Fruit fly (Drosophila melanogaster) whole organism, adult: ENCODE measurements around the gene CG8564.

ENCODE experiments used
- CG11617 ChIP-seq: fragments of 200-800 bp; sonication (Bioruptor generic); optimal IDR thresholded peaks from 2 replicates; lab custom pipeline; 2017; ENCODE audit warnings: mild to moderate bottlenecking, missing biosample characterization, missing genetic modification reagents, missing genetic modification characterization
- CG12768 ChIP-seq: fragments of 200-800 bp; sonication (Bioruptor generic); optimal IDR thresholded peaks from 2 replicates; lab custom pipeline; 2017; ENCODE audit warnings: missing biosample characterization, missing genetic modification characterization, mild to moderate bottlenecking, moderate library complexity, missing genetic modification reagents
- CG14711 ChIP-seq: fragments of 200-800 bp; sonication (Bioruptor generic); optimal IDR thresholded peaks from 2 replicates; lab custom pipeline; 2018; ENCODE audit warnings: missing biosample characterization, mild to moderate bottlenecking, missing genetic modification characterization, moderate library complexity
- CG1620 ChIP-seq: fragments of 200-800 bp; sonication (Bioruptor generic); optimal IDR thresholded peaks from 2 replicates; lab custom pipeline; 2016; ENCODE audit warnings: missing biosample characterization, missing genetic modification characterization
- CG33017 ChIP-seq: fragments of 200-800 bp; sonication (Bioruptor generic); optimal IDR thresholded peaks from 2 replicates; lab custom pipeline; 2018; ENCODE audit warnings: missing biosample characterization, mild to moderate bottlenecking, missing genetic modification characterization, moderate library complexity
- CG5204 ChIP-seq: fragments of 200-800 bp; sonication (Bioruptor generic); optimal IDR thresholded peaks from 2 replicates; lab custom pipeline; 2016; ENCODE audit warnings: missing biosample characterization, missing genetic modification characterization
- CG7045 ChIP-seq: fragments of 200-800 bp; sonication (Bioruptor generic); optimal IDR thresholded peaks from 2 replicates; lab custom pipeline; 2017; ENCODE audit warnings: missing biosample characterization, mild to moderate bottlenecking, missing genetic modification characterization
- CG7101 ChIP-seq: fragments of 200-800 bp; sonication (Bioruptor generic); optimal IDR thresholded peaks from 2 replicates; lab custom pipeline; 2018; ENCODE audit warnings: missing biosample characterization, mild to moderate bottlenecking, missing genetic modification characterization, moderate library complexity
- Clk ChIP-seq: fragments of 200-800 bp; sonication (Bioruptor generic); optimal IDR thresholded peaks from 2 replicates; lab custom pipeline; 2017; ENCODE audit warnings: missing biosample characterization, missing genetic modification characterization
- Crg-1 ChIP-seq: fragments of 200-800 bp; sonication (Bioruptor generic); optimal IDR thresholded peaks from 2 replicates; lab custom pipeline; 2016; ENCODE audit warnings: missing biosample characterization, missing genetic modification characterization
- Hr96 ChIP-seq: fragments of 200-800 bp; sonication (Bioruptor generic); optimal IDR thresholded peaks from 2 replicates; lab custom pipeline; 2016; ENCODE audit warnings: missing biosample characterization, missing genetic modification characterization
- Mnt ChIP-seq: fragments of 200-800 bp; sonication (Bioruptor generic); optimal IDR thresholded peaks from 2 replicates; lab custom pipeline; 2016; ENCODE audit warnings: missing biosample characterization, mild to moderate bottlenecking, missing genetic modification characterization
- bab1 ChIP-seq: fragments of 200-800 bp; sonication (Bioruptor generic); optimal IDR thresholded peaks from 3 replicates; lab custom pipeline; 2019; ENCODE audit warnings: missing biosample characterization, mild to moderate bottlenecking, missing genetic modification characterization, moderate library complexity
- cic ChIP-seq: fragments of 200-800 bp; sonication (Bioruptor generic); optimal IDR thresholded peaks from 2 replicates; lab custom pipeline; 2017; ENCODE audit warnings: missing biosample characterization, mild to moderate bottlenecking, missing genetic modification characterization, moderate library complexity
- cnc ChIP-seq, 2 experiments: fragments of >200 bp; optimal IDR thresholded peaks; 2 replicates each; lab custom pipeline; 2017
- kay ChIP-seq: fragments of 200-800 bp; sonication (Bioruptor generic); peaks from one replicate; lab custom pipeline; 2016; ENCODE audit warnings: missing biosample characterization, missing genetic modification characterization, borderline replicate concordance
- ovo ChIP-seq: fragments of 200-800 bp; sonication (Bioruptor generic); optimal IDR thresholded peaks from 2 replicates; lab custom pipeline; 2016; ENCODE audit warnings: missing biosample characterization, missing genetic modification characterization
- pad ChIP-seq: fragments of 200-800 bp; sonication (Bioruptor generic); optimal IDR thresholded peaks from 3 replicates; lab custom pipeline; 2017; ENCODE audit warnings: missing biosample characterization, missing genetic modification characterization, mild to moderate bottlenecking, moderate library complexity, missing genetic modification reagents
- tj ChIP-seq: fragments of 200-800 bp; sonication (Bioruptor generic); optimal IDR thresholded peaks from 3 replicates; lab custom pipeline; 2017; ENCODE audit warnings: missing biosample characterization, mild to moderate bottlenecking, missing genetic modification characterization, moderate library complexity
- toe ChIP-seq: fragments of 200-800 bp; sonication (Bioruptor generic); optimal IDR thresholded peaks from 2 replicates; lab custom pipeline; 2016; ENCODE audit warnings: missing biosample characterization, missing genetic modification characterization

CG8564 gene

DNA sequence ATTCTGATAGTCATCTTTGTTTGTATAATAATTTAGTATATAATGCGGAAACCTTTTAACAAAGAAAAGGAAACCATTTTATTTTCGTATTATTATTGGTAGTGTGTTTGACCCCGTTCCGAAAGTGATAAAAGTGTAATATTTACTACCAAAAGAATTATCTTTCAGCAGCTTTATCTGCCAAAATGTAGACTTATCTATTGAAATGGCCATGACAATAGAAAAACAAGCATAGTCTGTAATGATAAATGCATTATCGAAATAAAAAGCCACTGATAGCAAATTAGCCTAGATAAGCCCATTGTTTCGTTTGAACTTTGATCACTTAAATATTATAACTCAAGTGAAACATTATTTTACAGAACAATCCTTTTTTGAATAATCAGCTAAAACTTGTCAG is 11.6 kb downstream of the CG8564 start:
- TF ChIP-seq CG14711 (tag; lab: Kevin White, UChicago) = no peak
- no peak for TF ChIP-seq CG1620 (GFP tag; lab: Kevin White, UChicago)
- TF ChIP-seq Hr96 = no peak
- TF ChIP-seq CG12768 (GFP tag; lab: Kevin White, UChicago) = no peak
- TF ChIP-seq Mnt = no peak
- TF ChIP-seq CG33017 (tag; lab: Kevin White, UChicago) = no peak
- TF ChIP-seq kay (GFP tag; lab: Kevin White, UChicago) = no peak
- TF ChIP-seq ovo = no peak
- TF ChIP-seq CG7101 = no peak
- TF ChIP-seq bab1 (GFP tag; lab: Kevin White, UChicago) = no peak
- no peak for TF ChIP-seq CG5204
- TF ChIP-seq cic (GFP tag; lab: Kevin White, UChicago) = no peak
- TF ChIP-seq CG7045 (GFP tag; lab: Kevin White, UChicago) = no peak
- no peak for TF ChIP-seq Clk (GFP tag; lab: Kevin White, UChicago)
- no peak for TF ChIP-seq toe (GFP tag; lab: Kevin White, UChicago)
- no peak for TF ChIP-seq CG11617
- no peak for TF ChIP-seq cnc (optimal IDR thresholded peaks at IDR 0.05; lab: Kevin White, UChicago)
- TF ChIP-seq tj (GFP tag; lab: Kevin White, UChicago) = no peak
- TF ChIP-seq Crg-1 (GFP tag; lab: Kevin White, UChicago) = no peak

DNA sequence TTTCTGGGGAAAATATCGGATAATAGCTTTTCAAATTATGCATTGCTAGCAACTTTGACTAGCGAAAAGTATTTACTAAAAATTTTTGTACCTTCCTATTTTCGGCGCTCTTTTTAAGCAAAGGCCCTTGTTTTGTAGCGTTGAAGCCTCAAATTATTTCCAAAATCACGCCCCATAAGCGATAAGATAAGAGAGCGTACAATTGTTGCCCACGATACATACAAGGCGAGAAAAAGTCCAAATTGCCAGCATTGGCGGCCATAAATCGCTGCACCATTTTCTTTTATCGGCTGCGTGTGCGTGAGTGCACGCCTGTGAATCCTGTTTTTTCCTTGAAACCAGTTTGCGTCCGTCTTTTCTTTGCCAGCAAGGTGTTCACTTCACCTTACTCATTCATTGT is 16.4 kb downstream of the CG8564 start:
- TF ChIP-seq CG5204 (no peak), kay (GFP tag; lab: Kevin White, UChicago) (peak; percentile 46)

DNA sequence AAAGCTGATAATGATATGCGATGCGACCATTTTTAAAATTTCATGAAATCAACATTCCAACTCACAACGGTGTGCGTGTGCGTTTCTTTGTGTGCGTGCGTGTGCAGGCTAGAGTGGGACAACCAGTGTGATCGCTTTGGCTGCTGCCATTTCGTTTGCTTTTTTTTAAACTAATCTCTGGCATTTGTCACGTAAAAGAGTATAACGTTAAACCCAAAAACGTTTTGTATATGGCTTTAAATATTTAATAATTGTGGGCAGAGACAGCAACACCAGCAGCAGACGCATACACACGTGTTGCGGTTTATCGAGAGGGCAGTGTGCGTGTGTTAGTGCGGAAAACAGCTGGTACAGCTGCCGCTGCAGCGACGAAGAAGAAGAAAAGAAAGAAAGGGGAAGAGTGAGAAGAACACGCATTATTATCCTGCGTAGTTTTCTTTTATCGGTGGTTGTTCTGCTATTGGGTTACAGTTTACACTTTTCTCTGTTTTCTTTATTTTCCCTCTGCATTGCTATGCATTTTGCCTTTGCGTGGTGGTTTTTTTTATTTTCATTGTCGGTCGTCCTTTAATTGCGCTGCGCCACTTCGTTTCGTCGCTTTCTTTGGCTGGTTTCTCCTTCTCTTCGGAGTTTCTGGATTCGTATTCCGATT is 17.4 kb downstream of the CG8564 start:
- TF ChIP-seq toe (GFP tag; lab: Kevin White, UChicago) (no peak), CG5204 (no peak), CG33017 (tag; lab: Kevin White, UChicago) (no peak), cic (GFP tag; lab: Kevin White, UChicago) (peak; percentile 9), tj (GFP tag; lab: Kevin White, UChicago) (peak; percentile 35), CG11617 (peak; percentile 52), bab1 (GFP tag; lab: Kevin White, UChicago) (no peak), Mnt (peak; percentile 91), CG7101 (peak; percentile 14), pad (GFP tag; lab: Kevin White, UChicago) (peak; percentile 68), Crg-1 (GFP tag; lab: Kevin White, UChicago) (no peak), cnc (optimal IDR thresholded peaks at IDR 0.05; lab: Kevin White, UChicago) (no peak)

DNA sequence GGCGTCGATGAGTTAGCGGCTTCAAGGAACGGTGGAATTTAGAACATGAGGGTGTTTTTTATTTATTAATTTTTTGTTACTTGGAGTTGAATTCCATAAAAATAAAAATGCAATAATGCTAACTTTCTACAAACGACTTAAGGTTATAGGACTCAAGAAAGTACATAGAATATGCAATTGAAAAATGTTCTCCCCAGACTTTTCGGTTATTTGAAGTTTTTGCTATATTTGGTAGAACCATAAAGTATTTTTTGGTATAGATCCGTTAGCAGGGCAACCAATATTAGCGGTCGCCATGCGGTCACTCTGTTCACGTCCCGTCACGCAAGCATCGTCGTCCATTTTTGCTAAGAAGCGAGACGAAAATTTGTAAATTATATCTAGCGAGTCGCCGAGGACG is 18.2 kb downstream of the CG8564 start, which contains the start of gene akirin:
Gene akirin, plus strand, starts transcription at position 301 of the 400 bp plus-strand sequence.
- TF ChIP-seq kay (GFP tag; lab: Kevin White, UChicago) (no peak), ovo (no peak), toe (GFP tag; lab: Kevin White, UChicago) (no peak), CG5204 (no peak), Crg-1 (GFP tag; lab: Kevin White, UChicago) (no peak), Hr96 (no peak), CG11617 (no peak), Clk (GFP tag; lab: Kevin White, UChicago) (no peak), bab1 (GFP tag; lab: Kevin White, UChicago) (no peak)

DNA sequence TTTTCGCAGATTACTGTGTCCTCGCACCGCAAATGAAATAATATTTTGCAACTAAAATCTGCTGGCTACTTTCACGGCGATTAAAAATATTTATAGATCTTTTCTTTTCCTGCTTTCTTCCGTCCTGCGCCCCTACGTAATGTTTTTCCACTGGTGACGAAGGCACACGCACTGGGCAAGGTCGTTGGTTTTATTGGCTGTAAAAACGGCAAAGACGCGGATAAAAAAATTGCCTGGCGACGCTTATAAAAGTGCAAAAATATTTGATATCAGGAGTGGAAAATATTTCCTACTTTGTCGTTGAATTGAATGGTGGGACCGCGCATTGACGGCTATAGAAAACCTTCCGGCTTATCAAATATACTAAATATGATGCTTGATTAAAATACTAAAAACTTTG is 18.8 kb downstream of the CG8564 start, which contains the start of gene Sh3beta:
Gene Sh3beta, minus strand, starts transcription at position 327 of the 400 bp plus-strand sequence.
- TF ChIP-seq Crg-1 (GFP tag; lab: Kevin White, UChicago) = no peak
- TF ChIP-seq kay (GFP tag; lab: Kevin White, UChicago) = peak; percentile 41

DNA sequence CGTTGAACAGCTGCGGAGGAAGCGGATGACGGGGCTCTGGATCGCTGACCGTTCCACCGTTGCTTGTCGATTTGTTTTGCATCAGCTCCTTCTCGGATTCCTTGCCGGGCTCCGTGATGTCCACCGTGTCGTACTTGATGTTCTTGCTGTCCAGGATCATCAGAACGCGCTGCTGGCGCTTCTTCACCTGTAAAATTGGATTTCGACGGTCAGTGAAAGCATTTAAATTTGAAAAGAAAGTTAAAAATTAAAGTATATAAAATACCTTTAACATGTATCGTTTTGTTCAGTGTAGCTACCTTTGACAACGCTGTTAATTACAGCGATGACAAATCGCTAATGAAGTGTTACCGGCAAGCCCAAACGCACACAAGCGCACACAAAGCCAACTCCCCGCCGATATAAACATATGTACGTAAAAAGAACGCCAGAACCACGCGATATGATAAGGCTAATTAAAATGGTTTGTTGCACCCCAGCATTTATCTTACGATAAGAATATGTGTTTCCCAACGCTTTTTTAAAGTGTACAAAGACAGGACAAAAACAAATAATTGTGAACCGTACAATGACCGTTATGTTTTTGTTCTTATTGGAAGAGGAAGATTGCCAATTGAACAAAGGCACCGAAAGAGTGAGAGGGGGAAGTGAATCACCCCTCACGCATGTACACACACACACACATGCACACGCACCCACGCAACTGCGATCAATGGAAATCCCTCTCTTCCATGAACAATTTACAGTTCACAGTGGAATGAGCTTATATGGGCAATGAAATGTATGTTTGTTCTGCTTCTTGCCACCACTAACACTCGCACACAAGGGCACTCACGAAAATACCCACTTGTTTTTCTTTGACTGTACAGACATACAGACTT is 19.7 kb downstream of the CG8564 start:
- TF ChIP-seq toe (GFP tag; lab: Kevin White, UChicago) = no peak
- no peak for TF ChIP-seq Clk (GFP tag; lab: Kevin White, UChicago)
- TF ChIP-seq CG12768 (GFP tag; lab: Kevin White, UChicago) = no peak
- peak; percentile 5 for TF ChIP-seq CG11617
- TF ChIP-seq CG1620 (GFP tag; lab: Kevin White, UChicago) = no peak
- peak; percentile 44 for TF ChIP-seq Mnt
- TF ChIP-seq Hr96 = no peak
- TF ChIP-seq Crg-1 (GFP tag; lab: Kevin White, UChicago) = peak; percentile 7
- peak; percentile 99 for TF ChIP-seq pad (GFP tag; lab: Kevin White, UChicago)
- TF ChIP-seq kay (GFP tag; lab: Kevin White, UChicago) = peak; percentile 92
- TF ChIP-seq CG14711 (tag; lab: Kevin White, UChicago) = no peak
- TF ChIP-seq CG7045 (GFP tag; lab: Kevin White, UChicago) = no peak
- TF ChIP-seq cic (GFP tag; lab: Kevin White, UChicago) = peak; percentile 50
- no peak for TF ChIP-seq tj (GFP tag; lab: Kevin White, UChicago)
- TF ChIP-seq bab1 (GFP tag; lab: Kevin White, UChicago) = no peak
- TF ChIP-seq ovo = peak; percentile 91
- no peak for TF ChIP-seq CG33017 (tag; lab: Kevin White, UChicago)
- no peak for TF ChIP-seq CG7101
- no peak for TF ChIP-seq CG5204
- no peak for TF ChIP-seq cnc (optimal IDR thresholded peaks at IDR 0.05; lab: Kevin White, UChicago)
